Worm (Caenorhabditis elegans) whole organism, late embryonic: ENCODE measurements around the gene zig-8.

Experiments used
- lin-11 ChIP-seq: fragments of 200-800 bp; sonication (Bioruptor generic); optimal IDR thresholded peaks from 2 replicates; lab custom pipeline; 2018; ENCODE audit warnings: mild to moderate bottlenecking, missing genetic modification characterization, missing compliant biosample characterization
- npax-4 ChIP-seq: sonication (generic microtip); optimal IDR thresholded peaks from 2 replicates; lab custom pipeline; 2016; ENCODE audit warnings: missing genetic modification characterization, missing compliant biosample characterization

ce11 chrIII:13176876-13177275, 57.3 kb downstream of the zig-8 start:
- TF ChIP-seq lin-11 (tag; lab: Kevin White, UChicago) (no peak), npax-4 (no peak)
